Fruit fly (Drosophila melanogaster): Measurements from ENCODE around the gene CG33552.

DNA sequence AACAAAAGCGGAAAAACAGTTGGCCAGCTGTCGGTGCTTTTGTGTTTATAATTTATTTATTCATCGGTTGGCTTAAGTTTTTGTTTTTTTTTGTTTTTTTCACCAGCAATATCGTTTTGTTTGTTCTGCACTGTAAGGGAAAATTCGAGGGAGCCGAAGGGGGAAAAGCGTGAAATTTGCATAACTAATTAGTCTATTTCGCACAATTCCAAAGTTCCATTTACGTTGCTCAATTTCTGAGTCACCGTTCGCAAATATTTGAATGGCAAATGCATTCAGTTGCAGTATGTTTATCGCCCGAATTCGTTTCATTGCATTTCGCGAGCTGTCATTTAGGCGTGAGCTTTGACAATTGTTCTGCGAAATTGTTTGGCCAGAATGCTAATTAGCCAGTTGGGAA lies 28.8 kb upstream of the CG33552 start:
- TF ChIP-seq esn (GFP tag; optimal IDR thresholded peaks at IDR 0.05) (no peak), Hr39 (GFP tag; optimal IDR thresholded peaks at IDR 0.05) (no peak), Sox14 (GFP tag; optimal IDR thresholded peaks at IDR 0.05) (no peak), Sox102F (GFP tag; optimal IDR thresholded peaks at IDR 0.05) (no peak), CG6854 (GFP tag; optimal IDR thresholded peaks at IDR 0.05) (no peak), Hr38 (GFP tag; optimal IDR thresholded peaks at IDR 0.05) (no peak), OdsH (GFP tag; optimal IDR thresholded peaks at IDR 0.05) (no peak)

Measured in whole organism, prepupa.